Fruit fly (Drosophila melanogaster): ENCODE results near the gene CG11594.
A peak's percentile ranks its signal among the peaks of the same experiment; 100 is the strongest.

CG11594 gene

DNA sequence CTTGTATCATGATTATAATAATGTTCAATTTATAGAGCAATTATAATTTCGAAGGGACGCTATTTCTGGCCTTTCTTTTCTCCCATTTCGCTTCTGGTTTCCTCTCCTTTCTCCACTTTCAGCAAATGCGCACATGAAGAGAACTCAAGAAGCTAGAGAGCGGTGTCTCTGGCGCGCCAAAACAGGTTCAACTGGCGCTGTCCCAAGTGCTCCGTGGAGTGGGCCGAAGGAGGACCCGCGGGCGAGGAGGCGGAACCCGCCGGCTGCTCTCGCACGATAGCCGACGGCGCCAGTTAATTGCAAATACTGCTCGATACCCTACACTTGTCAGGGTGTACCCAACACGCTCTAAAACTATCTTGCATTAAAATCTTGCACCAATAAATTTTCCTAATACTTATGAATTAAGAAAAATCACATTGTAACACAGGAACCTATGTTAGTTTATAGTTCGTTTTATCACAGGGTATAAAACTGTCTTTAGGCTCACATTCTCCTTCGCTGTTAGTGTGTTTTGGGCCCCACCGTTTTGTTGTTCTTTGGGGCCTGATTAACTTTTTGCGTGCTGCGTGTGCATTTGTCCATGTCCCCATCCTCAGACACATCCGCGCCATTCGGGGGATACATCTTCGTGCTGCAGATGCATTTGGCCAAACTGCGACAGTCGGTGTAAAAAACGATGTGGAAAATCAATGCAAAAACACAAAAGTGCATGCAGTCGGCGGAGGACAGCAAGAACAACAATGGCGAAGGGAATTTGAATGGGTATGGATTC lies 44.6 kb upstream of the CG11594 start (continued):
- TF ChIP-seq pum (GFP tag; optimal IDR thresholded peaks at IDR 0.05) (peak; percentile 78), Poxn (GFP tag; IDR thresholded peaks at IDR 0.05) (peak; percentile 84), lilli (GFP tag; optimal IDR thresholded peaks at IDR 0.05) (peak; percentile 93), Elba2 (GFP tag; optimal IDR thresholded peaks at IDR 0.05) (no peak), pzg (GFP tag; optimal IDR thresholded peaks at IDR 0.05) (peak; percentile 5), CG3065 (GFP tag; optimal IDR thresholded peaks at IDR 0.05) (peak; percentile 65), cwo (GFP tag; optimal IDR thresholded peaks at IDR 0.05) (peak; percentile 79), Ravus (GFP tag; IDR thresholded peaks at IDR 0.05) (peak; percentile 85), CG9797 (GFP tag; optimal IDR thresholded peaks at IDR 0.05) (no peak), sqz (GFP tag; optimal IDR thresholded peaks at IDR 0.05) (peak; percentile 9), bsh (GFP tag; optimal IDR thresholded peaks at IDR 0.05) (peak; percentile 88 to 91), H2.0 (GFP tag; IDR thresholded peaks at IDR 0.05) (peak; percentile 94), CrebB (tag; optimal IDR thresholded peaks at IDR 0.05) (peak; percentile 79), D19A (tag; optimal IDR thresholded peaks at IDR 0.05) (no peak), dati (GFP tag; IDR thresholded peaks at IDR 0.05) (peak; percentile 86), bbx (GFP tag; IDR thresholded peaks at IDR 0.05; ENCODE audit: partially characterized antibody) (no peak), crol (GFP tag; IDR thresholded peaks at IDR 0.05) (peak; percentile 88), CG9437 (GFP tag; optimal IDR thresholded peaks at IDR 0.05) (peak; percentile 72), slou (GFP tag; optimal IDR thresholded peaks at IDR 0.05) (peak; percentile 83), tgo (GFP tag; IDR thresholded peaks at IDR 0.05) (peak; percentile 94), Dek (tag; optimal IDR thresholded peaks at IDR 0.05) (peak; percentile 84), Gsc (GFP tag; IDR thresholded peaks at IDR 0.05) (peak; percentile 75), Hr51 (GFP tag; optimal IDR thresholded peaks at IDR 0.05) (peak; percentile 84 to 90), CG11093 (GFP tag; IDR thresholded peaks at IDR 0.05) (peak; percentile 83), CG4424 (GFP tag; optimal IDR thresholded peaks at IDR 0.05) (peak; percentile 73), CG2116 (GFP tag; optimal IDR thresholded peaks at IDR 0.05) (peak; percentile 13), CG5245 (GFP tag; optimal IDR thresholded peaks at IDR 0.05) (peak; percentile 71), CG11696 (GFP tag; IDR thresholded peaks at IDR 0.05) (peak; percentile 71), TFAM (GFP tag; optimal IDR thresholded peaks at IDR 0.05) (no peak), CG17361 (GFP tag; IDR thresholded peaks at IDR 0.05) (peak; percentile 75), CG8359 (GFP tag; optimal IDR thresholded peaks at IDR 0.05; ENCODE audit: borderline replicate concordance) (peak; percentile 26), Hand (GFP tag; optimal IDR thresholded peaks at IDR 0.05) (peak; percentile 58), klu (GFP tag; IDR thresholded peaks at IDR 0.05) (peak; percentile 79), CG6254 (GFP tag; optimal IDR thresholded peaks at IDR 0.05) (peak; percentile 54), Hmx (GFP tag; optimal IDR thresholded peaks at IDR 0.05) (peak; percentile 27), wor (GFP tag; IDR thresholded peaks at IDR 0.05) (peak; percentile 89), fd64A (GFP tag; optimal IDR thresholded peaks at IDR 0.05) (peak; percentile 62), bcd (GFP tag; optimal IDR thresholded peaks at IDR 0.05) (peak; percentile 89), Fer1 (GFP tag; optimal IDR thresholded peaks at IDR 0.05) (peak; percentile 83), CG4730 (GFP tag; IDR thresholded peaks at IDR 0.05) (peak; percentile 90), Sox100B (GFP tag; optimal IDR thresholded peaks at IDR 0.05) (peak; percentile 61), Mad (GFP tag; optimal IDR thresholded peaks at IDR 0.05) (peak; percentile 81), zf30C (GFP tag; optimal IDR thresholded peaks at IDR 0.05) (no peak), scrt (GFP tag; optimal IDR thresholded peaks at IDR 0.05) (peak; percentile 77), sima (GFP tag; optimal IDR thresholded peaks at IDR 0.05) (peak; percentile 39), CG12391 (tag; optimal IDR thresholded peaks at IDR 0.05) (peak; percentile 77), CG1233 (GFP tag; optimal IDR thresholded peaks at IDR 0.05) (peak; percentile 69), HLH54F (GFP tag; optimal IDR thresholded peaks at IDR 0.05) (peak; percentile 87), CG6175 (GFP tag; IDR thresholded peaks at IDR 0.05) (peak; percentile 81)

All from whole organism, embryonic.